Fruit fly (Drosophila melanogaster) whole organism, embryonic: ENCODE measurements around the gene CG31809.
A peak's percentile ranks its signal among the peaks of the same experiment; 100 is the strongest.

Source experiments
- Ada2b ChIP-seq: fragments of 200-800 bp; sonication (Bioruptor generic); IDR thresholded peaks from 2 replicates; pipeline ENCODE4 v1.3.6; 2022; ENCODE audit warnings: missing biosample characterization, missing genetic modification characterization
- Asciz ChIP-seq: fragments of 200-800 bp; sonication (Bioruptor generic); optimal IDR thresholded peaks from 2 replicates; lab custom pipeline; 2017; ENCODE audit warnings: missing biosample characterization, mild to moderate bottlenecking, missing genetic modification characterization, missing genetic modification reagents
- Atf3 ChIP-seq: fragments of 200-800 bp; sonication (Bioruptor generic); optimal IDR thresholded peaks from 3 replicates; lab custom pipeline; 2016; ENCODE audit warnings: missing biosample characterization, missing genetic modification characterization
- CG10462 ChIP-seq: fragments of 200-800 bp; sonication (Bioruptor generic); optimal IDR thresholded peaks from 2 replicates; lab custom pipeline; 2016; ENCODE audit warnings: missing biosample characterization, missing genetic modification characterization
- CG10543 ChIP-seq: fragments of 200-800 bp; sonication (Bioruptor generic); optimal IDR thresholded peaks from 3 replicates; lab custom pipeline; 2017; ENCODE audit warnings: missing biosample characterization, mild to moderate bottlenecking, missing genetic modification characterization, moderate library complexity
- CG11398 ChIP-seq: fragments of 200-800 bp; sonication (Bioruptor generic); optimal IDR thresholded peaks from 2 replicates; lab custom pipeline; 2016; ENCODE audit warnings: missing biosample characterization, missing genetic modification characterization
- CG11504 ChIP-seq: fragments of 200-800 bp; sonication (Bioruptor generic); optimal IDR thresholded peaks from 3 replicates; lab custom pipeline; 2019; ENCODE audit warnings: missing biosample characterization, mild to moderate bottlenecking, missing genetic modification characterization, moderate library complexity
- CG12219 ChIP-seq: fragments of 200-800 bp; sonication (Bioruptor generic); optimal IDR thresholded peaks from 3 replicates; lab custom pipeline; 2018; ENCODE audit warnings: missing biosample characterization, mild to moderate bottlenecking, missing genetic modification characterization
- CG16779 ChIP-seq: fragments of 200-800 bp; sonication (Bioruptor generic); IDR thresholded peaks from 2 replicates; pipeline ENCODE4 v1.3.6; 2022; ENCODE audit warnings: missing biosample characterization, missing genetic modification characterization
- CG17612 ChIP-seq: fragments of 200-800 bp; sonication (Bioruptor generic); IDR thresholded peaks from 2 replicates; pipeline ENCODE4 v1.3.6; 2022; ENCODE audit warnings: missing biosample characterization, missing genetic modification characterization
- CG18764 ChIP-seq: fragments of 200-800 bp; sonication (Bioruptor generic); optimal IDR thresholded peaks from 3 replicates; lab custom pipeline; 2016; ENCODE audit warnings: missing biosample characterization, missing genetic modification characterization
- CG2120 ChIP-seq: fragments of 200-800 bp; sonication (Bioruptor generic); optimal IDR thresholded peaks from 3 replicates; lab custom pipeline; 2016; ENCODE audit warnings: missing biosample characterization, missing genetic modification characterization
- CG3065 ChIP-seq: fragments of 200-800 bp; sonication (Bioruptor generic); optimal IDR thresholded peaks from 2 replicates; lab custom pipeline; 2016; ENCODE audit warnings: missing biosample characterization, missing genetic modification characterization
- CG34224 ChIP-seq: fragments of 200-800 bp; sonication (Bioruptor generic); IDR thresholded peaks from 3 replicates; pipeline ENCODE4 v1.3.6; 2022; ENCODE audit warnings: missing biosample characterization, missing genetic modification characterization; ENCODE audit not compliant: partially characterized antibody
- CG6791 ChIP-seq: fragments of 200-800 bp; sonication (Bioruptor generic); IDR thresholded peaks from 3 replicates; pipeline ENCODE4 v1.3.6; 2022; ENCODE audit warnings: missing biosample characterization, missing genetic modification characterization; ENCODE audit not compliant: partially characterized antibody
- CG8281 ChIP-seq: fragments of 200-800 bp; sonication (Bioruptor generic); optimal IDR thresholded peaks from 2 replicates; lab custom pipeline; 2018; ENCODE audit warnings: missing biosample characterization, mild to moderate bottlenecking, missing genetic modification characterization, moderate library complexity
- CG8388 ChIP-seq: fragments of 200-800 bp; sonication (Bioruptor generic); optimal IDR thresholded peaks from 2 replicates; lab custom pipeline; 2019; ENCODE audit warnings: missing biosample characterization, mild to moderate bottlenecking, missing genetic modification characterization, moderate library complexity
- CoRest ChIP-seq: fragments of 200-800 bp; sonication (Bioruptor generic); optimal IDR thresholded peaks from 3 replicates; lab custom pipeline; 2018; ENCODE audit warnings: missing biosample characterization, mild to moderate bottlenecking, missing genetic modification characterization, moderate library complexity
- Dad ChIP-seq: fragments of 200-800 bp; sonication (Bioruptor generic); optimal IDR thresholded peaks from 3 replicates; lab custom pipeline; 2016; ENCODE audit warnings: missing biosample characterization, missing genetic modification characterization
- Deaf1 ChIP-seq: fragments of 200-800 bp; optimal IDR thresholded peaks from 3 replicates; lab custom pipeline; 2019; ENCODE audit warnings: missing biosample characterization, mild to moderate bottlenecking, missing genetic modification characterization, moderate library complexity
- Dp ChIP-seq: fragments of 200-800 bp; sonication (Bioruptor generic); optimal IDR thresholded peaks from 2 replicates; lab custom pipeline; 2018; ENCODE audit warnings: missing biosample characterization, mild to moderate bottlenecking, missing genetic modification characterization, moderate library complexity
- HLH54F ChIP-seq: fragments of 200-800 bp; sonication (Bioruptor generic); optimal IDR thresholded peaks from 3 replicates; lab custom pipeline; 2016; ENCODE audit warnings: missing biosample characterization, missing genetic modification characterization
- HmgD ChIP-seq: fragments of 200-800 bp; sonication (Bioruptor generic); optimal IDR thresholded peaks from 3 replicates; lab custom pipeline; 2016; ENCODE audit warnings: missing biosample characterization, missing genetic modification characterization
- Hmr ChIP-seq: fragments of 200-800 bp; sonication (Bioruptor generic); optimal IDR thresholded peaks from 3 replicates; lab custom pipeline; 2017; ENCODE audit warnings: mild to moderate bottlenecking, missing biosample characterization, missing genetic modification reagents, missing genetic modification characterization
- Myb ChIP-seq: fragments of 200-800 bp; sonication (Bioruptor generic); optimal IDR thresholded peaks from 2 replicates; lab custom pipeline; 2016; ENCODE audit warnings: missing biosample characterization, missing genetic modification characterization
- Nf-YA ChIP-seq: fragments of 200-800 bp; sonication (Bioruptor generic); IDR thresholded peaks from 2 replicates; pipeline ENCODE4 v1.3.6; 2022; ENCODE audit warnings: missing biosample characterization, missing genetic modification characterization
- Side ChIP-seq: fragments of 200-800 bp; sonication (Bioruptor generic); optimal IDR thresholded peaks from 2 replicates; lab custom pipeline; 2016; ENCODE audit warnings: missing biosample characterization, missing genetic modification characterization
- Sin3A ChIP-seq: fragments of >200 bp; optimal IDR thresholded peaks from 2 replicates; lab custom pipeline; 2018
- Taf1 ChIP-seq: fragments of 200-800 bp; sonication (Bioruptor generic); IDR thresholded peaks from 2 replicates; pipeline ENCODE4 v1.3.6; 2022; ENCODE audit warnings: missing biosample characterization, missing genetic modification characterization
- Vsx1 ChIP-seq: fragments of 200-800 bp; sonication (Bioruptor generic); optimal IDR thresholded peaks from 2 replicates; lab custom pipeline; 2017; ENCODE audit warnings: missing biosample characterization, mild to moderate bottlenecking, missing genetic modification characterization, missing genetic modification reagents
- Xrp1 ChIP-seq: fragments of 200-800 bp; sonication (Bioruptor generic); IDR thresholded peaks from 2 replicates; pipeline ENCODE4 v1.3.6; 2022; ENCODE audit warnings: missing biosample characterization, missing genetic modification characterization
- abd-A ChIP-seq: fragments of 200-800 bp; sonication (Bioruptor generic); optimal IDR thresholded peaks from 3 replicates; lab custom pipeline; 2019; ENCODE audit warnings: missing biosample characterization, mild to moderate bottlenecking, missing genetic modification characterization, moderate library complexity
- amos ChIP-seq: fragments of 200-800 bp; sonication (Bioruptor generic); IDR thresholded peaks from 2 replicates; pipeline ENCODE4 v1.3.6; 2022; ENCODE audit warnings: missing biosample characterization, missing genetic modification characterization; ENCODE audit not compliant: partially characterized antibody
- aop ChIP-seq: fragments of 200-800 bp; sonication (Bioruptor generic); IDR thresholded peaks from 2 replicates; pipeline ENCODE4 v1.3.6; 2022; ENCODE audit warnings: missing biosample characterization, missing genetic modification characterization
- chm ChIP-seq: fragments of 200-800 bp; sonication (Bioruptor generic); IDR thresholded peaks from 2 replicates; pipeline ENCODE4 v1.3.6; 2022; ENCODE audit warnings: missing biosample characterization, missing genetic modification characterization
- corto ChIP-seq: fragments of 200-800 bp; sonication (Bioruptor generic); optimal IDR thresholded peaks from 2 replicates; lab custom pipeline; 2016; ENCODE audit warnings: missing biosample characterization, mild to moderate bottlenecking, missing genetic modification characterization, moderate library complexity
- esg ChIP-seq: fragments of 200-800 bp; sonication (Bioruptor generic); conservative IDR thresholded peaks from 2 replicates; pipeline ENCODE4 v1.3.6; 2022; ENCODE audit warnings: missing biosample characterization, missing genetic modification characterization
- gce ChIP-seq: fragments of 200-800 bp; sonication (Bioruptor generic); IDR thresholded peaks from 3 replicates; pipeline ENCODE4 v1.3.6; 2022; ENCODE audit warnings: missing biosample characterization, missing genetic modification characterization
- gcm ChIP-seq: fragments of 200-800 bp; sonication (Bioruptor generic); optimal IDR thresholded peaks from 2 replicates; lab custom pipeline; 2019; ENCODE audit warnings: missing biosample characterization, mild to moderate bottlenecking, missing genetic modification characterization, moderate library complexity
- grn ChIP-seq: fragments of 200-800 bp; sonication (Bioruptor generic); optimal IDR thresholded peaks from 3 replicates; lab custom pipeline; 2017; ENCODE audit warnings: missing biosample characterization, missing genetic modification characterization
- hth ChIP-seq: fragments of >200 bp; optimal IDR thresholded peaks from 2 replicates; lab custom pipeline; 2017; ENCODE audit warnings: inconsistent platforms
- jumu ChIP-seq: fragments of 200-800 bp; sonication (Bioruptor generic); optimal IDR thresholded peaks from 3 replicates; lab custom pipeline; 2016; ENCODE audit warnings: missing biosample characterization, missing genetic modification characterization
- ken ChIP-seq: fragments of 200-800 bp; sonication (Bioruptor generic); IDR thresholded peaks from 3 replicates; pipeline ENCODE4 v1.3.6; 2022; ENCODE audit warnings: missing biosample characterization, missing genetic modification characterization
- mam ChIP-seq: fragments of 200-800 bp; sonication (Bioruptor generic); optimal IDR thresholded peaks from 3 replicates; lab custom pipeline; 2016; ENCODE audit warnings: missing biosample characterization, missing genetic modification characterization
- pan ChIP-seq, 4 experiments: fragments of >200 bp in 3 of 4; fragments of 200-800 bp in 1 of 4; sonication (Bioruptor generic) in 1 of 4; optimal IDR thresholded peaks in 3 of 4; IDR thresholded peaks in 1 of 4; 2 replicates each; pipeline versions ENCODE4 v1.3.6 to Lab custom; 2017 to 2022; ENCODE audit warnings: missing biosample characterization in 2 of 4, missing genetic modification characterization in 2 of 4, mixed read lengths in 1 of 4
- phol ChIP-seq: fragments of 200-800 bp; sonication (Bioruptor generic); optimal IDR thresholded peaks from 3 replicates; lab custom pipeline; 2018; ENCODE audit warnings: missing biosample characterization, mild to moderate bottlenecking, missing genetic modification characterization, moderate library complexity
- ro ChIP-seq: fragments of 200-800 bp; sonication (Bioruptor generic); IDR thresholded peaks from 2 replicates; pipeline ENCODE4 v1.3.6; 2022; ENCODE audit warnings: missing biosample characterization, missing genetic modification characterization
- row ChIP-seq: fragments of 200-800 bp; sonication (Bioruptor generic); IDR thresholded peaks from 3 replicates; pipeline ENCODE4 v1.3.6; 2022; ENCODE audit warnings: missing biosample characterization, missing genetic modification characterization
- sc ChIP-seq, 3 experiments: fragments of >200 bp in 2 of 3; fragments of 200-800 bp in 1 of 3; sonication (Bioruptor generic) in 1 of 3; optimal IDR thresholded peaks; 2 replicates in 2 of 3; 3 replicates in 1 of 3; lab custom pipeline; 2017; ENCODE audit warnings: mild to moderate bottlenecking in 1 of 3, missing biosample characterization in 1 of 3, missing genetic modification characterization in 1 of 3, missing genetic modification reagents in 1 of 3
- stc ChIP-seq: fragments of 200-800 bp; sonication (Bioruptor generic); IDR thresholded peaks from 2 replicates; pipeline ENCODE4 v1.3.6; 2022; ENCODE audit warnings: missing biosample characterization, missing genetic modification characterization
- ttk ChIP-seq: fragments of 200-800 bp; sonication (Bioruptor generic); IDR thresholded peaks from 2 replicates; pipeline ENCODE4 v2.1.2; 2022; ENCODE audit warnings: missing biosample characterization, missing genetic modification characterization

The CG31809 gene

dm6 chr2L:16818335-16818973 is 40.1 kb downstream of the CG31809 start (continued):
- TF ChIP-seq gce (no peak), ken (GFP tag; lab: Robert Waterston, UW) (no peak), CoRest (tag; lab: Kevin White, UChicago) (no peak), CG16779 (no peak), grn (GFP tag; lab: Kevin White, UChicago) (no peak), esg (no peak), CG17612 (GFP tag; lab: Robert Waterston, UW) (no peak), Atf3 (GFP tag; lab: Kevin White, UChicago) (no peak), Vsx1 (GFP tag; lab: Kevin White, UChicago) (no peak), CG3065 (GFP tag; lab: Kevin White, UChicago) (no peak), CG11398 (GFP tag; lab: Kevin White, UChicago) (no peak), Hmr (GFP tag; lab: Kevin White, UChicago) (no peak), abd-A (tag; lab: Kevin White, UChicago) (no peak), ro (no peak), jumu (GFP tag; lab: Kevin White, UChicago) (no peak), Side (GFP tag; lab: Kevin White, UChicago) (no peak), CG11504 (tag; lab: Kevin White, UChicago) (peak; percentile 43), CG8281 (tag; lab: Kevin White, UChicago) (no peak), hth (lab: Kevin White, UChicago) (no peak), Asciz (peak; percentile 40), CG10543 (no peak), Myb (no peak), stc (no peak), HmgD (no peak), Ada2b (no peak), gcm (GFP tag; lab: Kevin White, UChicago) (peak; percentile 86), pan (optimal IDR thresholded peaks at IDR 0.05; lab: Kevin White, UChicago) (no peak), pan (GFP tag; optimal IDR thresholded peaks at IDR 0.05 in 1 of 2, IDR thresholded peaks at IDR 0.05 in 1 of 2) (no peak), CG34224 (no peak), Sin3A (no peak), CG10462 (GFP tag; lab: Kevin White, UChicago) (no peak), row (GFP tag; lab: Robert Waterston, UW) (peak; percentile 42; the same call in 1 of the 3 replicates), Deaf1 (tag; lab: Kevin White, UChicago) (no peak), sc (optimal IDR thresholded peaks at IDR 0.05; lab: Kevin White, UChicago) (no peak), sc (GFP tag; optimal IDR thresholded peaks at IDR 0.05; lab: Kevin White, UChicago) (no peak), HLH54F (GFP tag; lab: Kevin White, UChicago) (no peak), aop (no peak), Xrp1 (GFP tag; lab: Robert Waterston, UW) (peak; percentile 58), CG2120 (GFP tag; lab: Kevin White, UChicago) (no peak), Dad (GFP tag; lab: Kevin White, UChicago) (no peak), CG18764 (no peak), ttk (GFP tag; lab: Robert Waterston, UW) (no peak), phol (tag; lab: Kevin White, UChicago) (peak; percentile 57), Taf1 (GFP tag; lab: Robert Waterston, UW) (no peak), CG6791 (GFP tag; lab: Robert Waterston, UW) (no peak), chm (GFP tag; lab: Robert Waterston, UW) (no peak), corto (no peak), amos (GFP tag; lab: Robert Waterston, UW) (no peak), Dp (no peak), Nf-YA (GFP tag; lab: Robert Waterston, UW) (no peak), CG12219 (GFP tag; lab: Kevin White, UChicago) (peak; percentile 25), CG8388 (GFP tag; lab: Kevin White, UChicago) (peak; percentile 50), mam (GFP tag; lab: Kevin White, UChicago) (no peak)
